Worm (Caenorhabditis elegans): ENCODE results near the gene ucr-1.

- TF ChIP-seq pha-4 (tag; optimal IDR thresholded peaks at IDR 0.05) (no peak), B0261.1 (tag; optimal IDR thresholded peaks at IDR 0.05) (no peak), nhr-120 (GFP tag; IDR thresholded peaks at IDR 0.05) (no peak), egl-44 (GFP tag; IDR thresholded peaks at IDR 0.05) (no peak), F57A8.1 (GFP tag; optimal IDR thresholded peaks at IDR 0.05) (no peak)
These were observed 21.0 kb upstream of the ucr-1 start for ce11 chrIII:5570814-5571443.
